Worm (Caenorhabditis elegans) whole organism, L4/young adult: Measurements from ENCODE around the gene T06E8.8.

Experiments used
- W03F9.2 ChIP-seq: fragments of 150-350 bp; optimal IDR thresholded peaks from 2 replicates; lab custom pipeline; 2014; ENCODE audit warnings: missing biosample characterization, missing genetic modification characterization
- him-1 ChIP-seq: sonication (generic microtip); optimal IDR thresholded peaks from 2 replicates; lab custom pipeline; 2016; ENCODE audit warnings: missing genotype, missing genetic modification reagents, missing genetic modification characterization, missing compliant biosample characterization

DNA sequence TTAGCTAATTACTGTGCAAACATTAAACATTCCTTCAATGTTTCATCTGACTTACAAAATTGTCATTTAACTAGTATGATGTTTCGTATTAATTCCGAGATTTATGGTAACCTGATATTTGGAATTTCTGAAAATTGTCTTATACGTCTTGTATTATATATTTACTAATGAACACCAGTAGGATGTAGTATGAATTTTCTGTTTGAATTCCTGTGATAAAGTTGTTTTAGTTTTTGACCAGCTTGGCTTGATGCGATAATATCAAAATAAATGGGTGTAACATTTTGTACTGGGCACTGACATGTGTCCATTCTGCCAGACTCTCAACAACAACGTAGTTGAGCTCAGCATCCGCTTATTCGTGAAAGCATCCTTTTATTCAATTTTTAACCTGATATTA lies 41.3 kb downstream of the T06E8.8 start, which contains the start of gene R04B5.6:
- TF ChIP-seq W03F9.2 (tag; lab: Kevin White, UChicago), result no peak
- TF ChIP-seq him-1 (tag; lab: Kevin White, UChicago), result no peak
